Fruit fly (Drosophila melanogaster) whole organism, wandering third instar larva: ENCODE results near the gene CG13239.

Experiments
- Abd-B ChIP-seq: fragments of >200 bp; optimal IDR thresholded peaks from 2 replicates; lab custom pipeline; 2017; ENCODE audit warnings: missing biosample characterization, missing genetic modification characterization
- CG32264 ChIP-seq: fragments of 200-800 bp; sonication (Bioruptor generic); optimal IDR thresholded peaks from 2 replicates; lab custom pipeline; 2016; ENCODE audit warnings: missing biosample characterization, missing genetic modification characterization
- CG9705 ChIP-seq: fragments of 200-800 bp; sonication (Bioruptor generic); optimal IDR thresholded peaks from 2 replicates; lab custom pipeline; 2018; ENCODE audit warnings: missing biosample characterization, mild to moderate bottlenecking, missing genetic modification characterization
- CrebA ChIP-seq: fragments of 200-800 bp; sonication (Bioruptor generic); optimal IDR thresholded peaks from 2 replicates; lab custom pipeline; 2016; ENCODE audit warnings: missing biosample characterization, mild to moderate bottlenecking, missing genetic modification characterization, borderline replicate concordance
- Dfd ChIP-seq: fragments of >200 bp; optimal IDR thresholded peaks from 2 replicates; lab custom pipeline; 2017; ENCODE audit warnings: missing biosample characterization, missing genetic modification characterization
- GATAd ChIP-seq: sonication (Bioruptor generic); optimal IDR thresholded peaks from 2 replicates; lab custom pipeline; 2016; ENCODE audit warnings: missing biosample characterization, missing genetic modification characterization
- HLH106 ChIP-seq: fragments of 200-800 bp; optimal IDR thresholded peaks from 3 replicates; lab custom pipeline; 2019; ENCODE audit warnings: missing biosample characterization, mild to moderate bottlenecking, missing genetic modification characterization, moderate library complexity
- Hnf4 ChIP-seq: fragments of 200-800 bp; sonication (Bioruptor generic); optimal IDR thresholded peaks from 2 replicates; lab custom pipeline; 2016; ENCODE audit warnings: missing biosample characterization, mild to moderate bottlenecking, missing genetic modification characterization
- Hr78 ChIP-seq: fragments of >200 bp; optimal IDR thresholded peaks from 2 replicates; lab custom pipeline; 2017; ENCODE audit warnings: missing biosample characterization, missing genetic modification characterization
- Hr83 ChIP-seq: fragments of 200-300 bp; sonication (Bioruptor generic); optimal IDR thresholded peaks from 2 replicates; lab custom pipeline; 2016; ENCODE audit warnings: missing biosample characterization, mild to moderate bottlenecking, missing genetic modification characterization, moderate library complexity; ENCODE audit not compliant: poor library complexity, severe bottlenecking
- Mio ChIP-seq: sonication (Bioruptor generic); optimal IDR thresholded peaks from 2 replicates; lab custom pipeline; 2016; ENCODE audit warnings: missing biosample characterization, missing genetic modification characterization
- Myc ChIP-seq: fragments of >200 bp; optimal IDR thresholded peaks from 2 replicates; lab custom pipeline; 2017
- N ChIP-seq: fragments of >200 bp; optimal IDR thresholded peaks from 2 replicates; lab custom pipeline; 2018; ENCODE audit warnings: missing biosample characterization, missing external identifiers, missing genetic modification characterization
- OdsH ChIP-seq: fragments of 200-800 bp; sonication (Bioruptor generic); optimal IDR thresholded peaks from 2 replicates; lab custom pipeline; 2016; ENCODE audit warnings: missing biosample characterization, mild to moderate bottlenecking, missing genetic modification characterization
- Sp1 ChIP-seq: fragments of 200-800 bp; sonication (Bioruptor generic); optimal IDR thresholded peaks from 3 replicates; lab custom pipeline; 2019; ENCODE audit warnings: missing biosample characterization, mild to moderate bottlenecking, missing genetic modification characterization, moderate library complexity
- Vsx2 ChIP-seq: fragments of 200-300, 225-300 bp; sonication (Bioruptor generic); optimal IDR thresholded peaks from 2 replicates; lab custom pipeline; 2018; ENCODE audit warnings: missing biosample characterization, missing genetic modification characterization; ENCODE audit not compliant: partially characterized antibody
- br ChIP-seq: fragments of 200-800 bp; sonication (Bioruptor generic); optimal IDR thresholded peaks from 2 replicates; lab custom pipeline; 2016; ENCODE audit warnings: missing biosample characterization, missing genetic modification characterization
- brk ChIP-seq: fragments of 200-800 bp; sonication (Bioruptor generic); optimal IDR thresholded peaks from 2 replicates; lab custom pipeline; 2016; ENCODE audit warnings: missing biosample characterization, mild to moderate bottlenecking, missing genetic modification characterization
- dl ChIP-seq, 2 experiments: fragments of 175-275, 200-275 bp in 1 of 2; fragments of 200-275 bp in 1 of 2; sonication (Bioruptor generic); optimal IDR thresholded peaks; lab custom pipeline; 2018; ENCODE audit warnings: mild to moderate bottlenecking in 2 of 2, missing biosample characterization in 2 of 2, missing genetic modification characterization in 2 of 2, moderate library complexity in 2 of 2; ENCODE audit not compliant: partially characterized antibody in 2 of 2, insufficient read depth in 1 of 2
- dsf ChIP-seq: sonication (Bioruptor generic); optimal IDR thresholded peaks from 2 replicates; lab custom pipeline; 2016; ENCODE audit warnings: missing biosample characterization, missing genetic modification characterization, borderline replicate concordance
- ey ChIP-seq: fragments of 200-800 bp; sonication (Bioruptor generic); optimal IDR thresholded peaks from 2 replicates; lab custom pipeline; 2016; ENCODE audit warnings: missing biosample characterization, missing genetic modification characterization
- foxo ChIP-seq, 2 experiments: fragments of 200-800 bp; sonication (Bioruptor generic); optimal IDR thresholded peaks; 2 replicates in 1 of 2; 3 replicates in 1 of 2; lab custom pipeline; 2016 to 2017; ENCODE audit warnings: missing biosample characterization in 2 of 2, missing genetic modification characterization in 2 of 2
- fru ChIP-seq: fragments of 200-800 bp; sonication (Bioruptor generic); optimal IDR thresholded peaks from 3 replicates; lab custom pipeline; 2016; ENCODE audit warnings: missing biosample characterization, mild to moderate bottlenecking, missing genetic modification characterization
- h ChIP-seq: fragments of 200-800 bp; sonication (Bioruptor generic); optimal IDR thresholded peaks from 3 replicates; lab custom pipeline; 2016; ENCODE audit warnings: missing biosample characterization, mild to moderate bottlenecking, missing genetic modification characterization
- jim ChIP-seq: fragments of 175-275, 200-325 bp; sonication (Bioruptor generic); optimal IDR thresholded peaks from 2 replicates; lab custom pipeline; 2016; ENCODE audit warnings: missing biosample characterization, mild to moderate bottlenecking, missing genetic modification characterization
- lola ChIP-seq: fragments of >200 bp; optimal IDR thresholded peaks from 2 replicates; lab custom pipeline; 2017; ENCODE audit warnings: missing biosample characterization, missing genetic modification characterization
- pan ChIP-seq: fragments of >200 bp; optimal IDR thresholded peaks from 2 replicates; lab custom pipeline; 2017
- psq ChIP-seq: fragments of 200-800 bp; sonication (Bioruptor generic); optimal IDR thresholded peaks from 3 replicates; lab custom pipeline; 2017; ENCODE audit warnings: missing biosample characterization, mild to moderate bottlenecking, missing genetic modification characterization, moderate library complexity
- rgr ChIP-seq: fragments of 200-800 bp; sonication (Bioruptor generic); optimal IDR thresholded peaks from 3 replicates; lab custom pipeline; 2016; ENCODE audit warnings: missing biosample characterization, mild to moderate bottlenecking, missing genetic modification characterization
- sv ChIP-seq: fragments of 200-800 bp; sonication (Bioruptor generic); optimal IDR thresholded peaks from 3 replicates; lab custom pipeline; 2016; ENCODE audit warnings: missing biosample characterization, missing genetic modification characterization
- tai ChIP-seq: sonication (Bioruptor generic); optimal IDR thresholded peaks from 2 replicates; lab custom pipeline; 2016; ENCODE audit warnings: missing biosample characterization, missing genetic modification characterization
- usp ChIP-seq: fragments of >200 bp; optimal IDR thresholded peaks from 2 replicates; lab custom pipeline; 2017; ENCODE audit warnings: missing biosample characterization, missing genetic modification characterization
- woc ChIP-seq: sonication (Bioruptor generic); optimal IDR thresholded peaks from 2 replicates; lab custom pipeline; 2016; ENCODE audit warnings: missing biosample characterization, mild to moderate bottlenecking, missing genetic modification characterization

The CG13239 gene

dm6 chr3L:22879344-22879723 is 18.7 kb downstream of the CG13239 start:
- no peak for TF ChIP-seq psq (GFP tag; lab: Kevin White, UChicago)
- TF ChIP-seq Vsx2 (GFP tag; lab: Kevin White, UChicago), result no peak
- no peak for TF ChIP-seq CG9705
- TF ChIP-seq Myc (lab: Kevin White, UChicago), result no peak
- no peak for TF ChIP-seq lola (GFP tag; lab: Kevin White, UChicago)
- no peak for TF ChIP-seq GATAd (GFP tag; lab: Kevin White, UChicago)
- TF ChIP-seq, all 38 proteins: peak for 0

dm6 chr3L:22880914-22881313 is 20.3 kb downstream of the CG13239 start, which contains the start of gene slif:
slif (plus strand) TSS chr3L:22881045.
- TF ChIP-seq OdsH (GFP tag; lab: Kevin White, UChicago) (no peak), CrebA (GFP tag; lab: Kevin White, UChicago) (no peak), Hr83 (GFP tag; lab: Kevin White, UChicago) (no peak)

dm6 chr3L:22883649-22884048 is 23.1 kb downstream of the CG13239 start:
- TF ChIP-seq dsf (GFP tag; lab: Kevin White, UChicago), result no peak
- TF ChIP-seq lola (GFP tag; lab: Kevin White, UChicago), result no peak
- TF ChIP-seq Mio (GFP tag; lab: Kevin White, UChicago), result no peak
- TF ChIP-seq woc (GFP tag; lab: Kevin White, UChicago), result no peak
- TF ChIP-seq sv (GFP tag; lab: Kevin White, UChicago), result no peak

dm6 chr3L:22884481-22884880 is 23.9 kb downstream of the CG13239 start:
- TF ChIP-seq Dfd, result peak; percentile 39
- TF ChIP-seq Hr78 (GFP tag; lab: Kevin White, UChicago), result no peak
- TF ChIP-seq, all 38 proteins: peak for 1

- TF ChIP-seq Vsx2 (GFP tag; lab: Kevin White, UChicago) (no peak), GATAd (GFP tag; lab: Kevin White, UChicago) (no peak), ey (GFP tag; lab: Kevin White, UChicago) (no peak), br (GFP tag; lab: Kevin White, UChicago) (no peak), tai (GFP tag; lab: Kevin White, UChicago) (no peak), Hnf4 (GFP tag; lab: Kevin White, UChicago) (no peak), sv (GFP tag; lab: Kevin White, UChicago) (no peak), HLH106 (tag; lab: Kevin White, UChicago) (no peak), foxo (GFP tag; optimal IDR thresholded peaks at IDR 0.05; lab: Kevin White, UChicago) (no peak), fru (no peak), psq (GFP tag; lab: Kevin White, UChicago) (no peak)
Measured at dm6 chr3L:22885843-22886242, 25.3 kb downstream of the CG13239 start.

dm6 chr3L:22886939-22887338 is 26.4 kb downstream of the CG13239 start:
- TF ChIP-seq dsf (GFP tag; lab: Kevin White, UChicago) (no peak), Abd-B (GFP tag; lab: Kevin White, UChicago) (no peak), h (GFP tag; lab: Kevin White, UChicago) (peak; percentile 62), sv (GFP tag; lab: Kevin White, UChicago) (no peak), CrebA (GFP tag; lab: Kevin White, UChicago) (no peak)

dm6 chr3L:22887677-22888076 is 27.1 kb downstream of the CG13239 start:
- TF ChIP-seq Vsx2 (GFP tag; lab: Kevin White, UChicago) (no peak), dl (GFP tag; optimal IDR thresholded peaks at IDR 0.05; lab: Kevin White, UChicago; ENCODE audit: insufficient read depth in 1 of 2, partially characterized antibody in 2 of 2) (no peak), HLH106 (tag; lab: Kevin White, UChicago) (no peak), CG32264 (GFP tag; lab: Kevin White, UChicago) (no peak), Myc (lab: Kevin White, UChicago) (no peak), Abd-B (GFP tag; lab: Kevin White, UChicago) (no peak), rgr (GFP tag; lab: Kevin White, UChicago) (no peak), psq (GFP tag; lab: Kevin White, UChicago) (no peak), N (GFP tag; lab: Kevin White, UChicago) (no peak), Sp1 (GFP tag; lab: Kevin White, UChicago) (no peak), GATAd (GFP tag; lab: Kevin White, UChicago) (no peak), jim (GFP tag; lab: Kevin White, UChicago) (no peak), usp (no peak), lola (GFP tag; lab: Kevin White, UChicago) (no peak), OdsH (GFP tag; lab: Kevin White, UChicago) (no peak), pan (no peak), fru (no peak), brk (no peak), CG9705 (no peak), CrebA (GFP tag; lab: Kevin White, UChicago) (no peak)
